Fruit fly (Drosophila melanogaster): ENCODE data around the gene RpS13.
A peak's percentile ranks its signal among the peaks of the same experiment; 100 is the strongest.

Gene RpS13

DNA sequence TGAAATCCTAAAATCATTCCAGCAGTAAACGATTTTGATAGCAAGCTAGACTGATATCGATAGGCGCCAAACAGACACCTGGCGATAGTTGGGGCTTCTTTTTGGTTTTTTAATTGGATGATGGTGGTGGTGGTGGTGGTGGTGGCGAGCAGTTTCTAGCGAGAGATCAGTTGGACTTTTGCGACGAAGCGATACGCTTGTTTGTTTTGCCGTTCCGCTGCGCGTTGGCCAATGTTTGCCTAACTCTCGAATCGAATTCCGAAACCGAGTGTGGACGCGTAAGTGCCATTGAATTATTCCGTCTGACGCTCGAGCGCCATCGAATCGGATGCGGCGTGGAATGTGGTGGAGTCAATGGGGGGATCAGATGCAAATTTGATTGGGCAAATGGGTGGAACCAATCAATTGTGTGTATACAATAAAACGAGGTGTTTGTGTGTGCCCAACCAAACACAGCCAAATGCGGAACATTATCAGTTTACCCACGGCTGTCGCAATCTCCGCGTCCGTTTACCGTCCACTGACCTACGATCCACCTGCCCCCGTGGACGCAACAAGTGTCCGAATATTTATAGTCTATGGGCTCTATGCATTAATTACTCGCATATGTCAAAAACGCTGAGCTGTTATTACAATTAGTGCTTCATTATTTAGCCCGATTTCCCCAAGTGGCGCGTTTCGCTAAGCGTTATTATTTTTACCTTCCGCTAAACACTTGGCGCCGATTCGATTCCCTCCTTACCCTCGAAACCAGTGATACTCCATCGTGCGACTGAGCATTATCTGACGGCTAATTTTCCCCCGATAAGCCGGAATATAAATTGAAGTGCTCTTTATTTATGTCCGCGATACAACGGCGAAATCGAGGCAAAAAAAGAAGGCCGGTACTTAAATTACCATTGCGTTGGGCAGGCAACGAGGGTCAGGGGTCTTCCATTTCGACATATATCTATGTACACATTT lies 6.2 kb upstream of the RpS13 start, which contains the start of gene CG17292 (continued):
- TF ChIP-seq wdn (GFP tag; IDR thresholded peaks at IDR 0.05) (peak; percentile 27; the same call in 1 of the 2 replicates), p53 (GFP tag; optimal IDR thresholded peaks at IDR 0.05) (no peak), CG10565 (GFP tag; optimal IDR thresholded peaks at IDR 0.05) (no peak), gce (GFP tag; IDR thresholded peaks at IDR 0.05) (peak; percentile 75; the same call in 1 of the 3 replicates), CG9876 (GFP tag; optimal IDR thresholded peaks at IDR 0.05) (no peak), cwo (GFP tag; optimal IDR thresholded peaks at IDR 0.05) (peak; percentile 52), CrebB (tag; optimal IDR thresholded peaks at IDR 0.05) (peak; percentile 85), ken (GFP tag; IDR thresholded peaks at IDR 0.05) (peak; percentile 62; the same call in 2 of the 3 replicates), C15 (GFP tag; IDR thresholded peaks at IDR 0.05) (no peak), salm (tag; optimal IDR thresholded peaks at IDR 0.05) (no peak), Spps (tag; optimal IDR thresholded peaks at IDR 0.05) (no peak), CG15479 (GFP tag; optimal IDR thresholded peaks at IDR 0.05) (no peak), btn (GFP tag; optimal IDR thresholded peaks at IDR 0.05) (no peak), Doc2 (GFP tag; IDR thresholded peaks at IDR 0.05) (no peak), sens (GFP tag) (peak; percentile 32), CG9215 (GFP tag; IDR thresholded peaks at IDR 0.05) (no peak), ems (GFP tag; optimal IDR thresholded peaks at IDR 0.05) (peak; percentile 46), tap (tag; optimal IDR thresholded peaks at IDR 0.05) (peak; percentile 24), Taf1 (GFP tag; IDR thresholded peaks at IDR 0.05) (0 out of 2 replicates have a peak, but pooled peaks have one; percentile 10), ab (GFP tag; optimal IDR thresholded peaks at IDR 0.05) (no peak), Hand (GFP tag; optimal IDR thresholded peaks at IDR 0.05) (peak; percentile 30), Neu2 (GFP tag; optimal IDR thresholded peaks at IDR 0.05; ENCODE audit: borderline replicate concordance) (no peak), usp (GFP tag; optimal IDR thresholded peaks at IDR 0.05) (no peak), phol (tag; optimal IDR thresholded peaks at IDR 0.05) (peak; percentile 27), slbo (GFP tag; IDR thresholded peaks at IDR 0.05) (peak; percentile 69), tna (GFP tag; IDR thresholded peaks at IDR 0.05; ENCODE audit: partially characterized antibody) (peak; percentile 95), NK7.1 (GFP tag; optimal IDR thresholded peaks at IDR 0.05) (peak; percentile 21), ERR (GFP tag; optimal IDR thresholded peaks at IDR 0.05) (peak; percentile 6), B-H2 (GFP tag; optimal IDR thresholded peaks at IDR 0.05) (peak; percentile 74), CG31365 (tag; optimal IDR thresholded peaks at IDR 0.05) (peak; percentile 24), Sox100B (GFP tag; optimal IDR thresholded peaks at IDR 0.05) (peak; percentile 5), Lpt (GFP tag; optimal IDR thresholded peaks at IDR 0.05) (no peak), CG18262 (tag; optimal IDR thresholded peaks at IDR 0.05) (no peak), esg (GFP tag; conservative IDR thresholded peaks at IDR 0.05) (no peak), CG11247 (GFP tag; IDR thresholded peaks at IDR 0.05) (peak; percentile 62; the same call in 1 of the 2 replicates), repo (GFP tag; optimal IDR thresholded peaks at IDR 0.05) (peak; percentile 26), stwl (tag; optimal IDR thresholded peaks at IDR 0.05) (peak; percentile 62), CG9437 (GFP tag; optimal IDR thresholded peaks at IDR 0.05) (no peak), Nf-YB (GFP tag; optimal IDR thresholded peaks at IDR 0.05) (peak; percentile 94), dmrt99B (tag; optimal IDR thresholded peaks at IDR 0.05) (peak; percentile 40), Hr51 (GFP tag; optimal IDR thresholded peaks at IDR 0.05) (peak in 1 of 2 experiments; percentile 23), CG7372 (GFP tag; IDR thresholded peaks at IDR 0.05) (peak; percentile 43; the same call in 1 of the 2 replicates), CG17186 (GFP tag; optimal IDR thresholded peaks at IDR 0.05) (peak; percentile 11), slou (GFP tag; optimal IDR thresholded peaks at IDR 0.05) (no peak), PHDP (tag; optimal IDR thresholded peaks at IDR 0.05) (peak; percentile 54), Aef1 (GFP tag; IDR thresholded peaks at IDR 0.05) (peak; percentile 20; the same call in 1 of the 3 replicates), bab2 (GFP tag; optimal IDR thresholded peaks at IDR 0.05) (no peak), CG16813 (GFP tag; IDR thresholded peaks at IDR 0.05; ENCODE audit: partially characterized antibody) (peak; percentile 80)

All from whole organism, embryonic.